Worm (Caenorhabditis elegans) whole organism, young adult: Measurements from ENCODE around the gene nlp-64.
"Not testable (repeated sequence)": the region's sequence is repeated elsewhere in the genome, so short reads cannot be mapped to it uniquely, and the experiment has no call there.

Experiments used
- F39B2.1 ChIP-seq: fragments of 200-800 bp; sonication (Bioruptor generic); IDR thresholded peaks from 2 replicates; pipeline ENCODE4 v1.3.6; 2022; ENCODE audit warnings: missing genetic modification reagents, missing genetic modification characterization, missing compliant biosample characterization
- Y53G8AR.9 ChIP-seq: fragments of 200-800 bp; sonication (Bioruptor generic); conservative IDR thresholded peaks from 2 replicates; pipeline ENCODE4 v1.3.6; 2022; ENCODE audit warnings: missing genetic modification reagents, missing genetic modification characterization, missing compliant biosample characterization
- Y79H2A.3 ChIP-seq: fragments of 200-800 bp; sonication (Bioruptor generic); conservative IDR thresholded peaks from 2 replicates; pipeline ENCODE4 v1.3.6; 2022; ENCODE audit warnings: missing genetic modification reagents, missing genetic modification characterization, missing compliant biosample characterization
- attf-3 ChIP-seq: fragments of 200-800 bp; sonication (Bioruptor generic); conservative IDR thresholded peaks from 2 replicates; pipeline ENCODE4 v1.3.6; 2022; ENCODE audit warnings: missing genetic modification reagents, missing genetic modification characterization, missing compliant biosample characterization
- bed-1 ChIP-seq: fragments of 200-800 bp; sonication (Bioruptor generic); IDR thresholded peaks from 2 replicates; pipeline ENCODE4 v1.3.6; 2022; ENCODE audit warnings: missing genetic modification reagents, missing genetic modification characterization, missing compliant biosample characterization
- cebp-1 ChIP-seq, 2 experiments: fragments of 200-800 bp in 1 of 2; sonication (Bioruptor generic) in 1 of 2; sonication (generic microtip) in 1 of 2; IDR thresholded peaks in 1 of 2; optimal IDR thresholded peaks in 1 of 2; 2 replicates each; pipeline versions ENCODE4 v1.3.6 to Lab custom; 2017 to 2022; ENCODE audit warnings: missing compliant biosample characterization in 2 of 2, missing genetic modification characterization in 2 of 2, mild to moderate bottlenecking in 1 of 2, missing genetic modification reagents in 1 of 2, moderate library complexity in 1 of 2
- ceh-100 ChIP-seq: fragments of 200-800 bp; sonication (Bioruptor generic); IDR thresholded peaks from 2 replicates; pipeline ENCODE4 v1.3.6; 2022; ENCODE audit warnings: missing genetic modification reagents, missing genetic modification characterization, missing compliant biosample characterization
- ceh-40 ChIP-seq: fragments of 200-800 bp; sonication (Bioruptor generic); IDR thresholded peaks from 2 replicates; pipeline ENCODE4 v1.3.6; 2022; ENCODE audit warnings: missing genetic modification characterization, missing compliant biosample characterization
- dox-1 ChIP-seq: fragments of 200-800 bp; sonication (Bioruptor generic); IDR thresholded peaks from 2 replicates; pipeline ENCODE4 v1.3.6; 2022; ENCODE audit warnings: missing genetic modification reagents, missing genetic modification characterization, missing compliant biosample characterization
- egrh-3 ChIP-seq: fragments of 200-800 bp; sonication (Bioruptor generic); IDR thresholded peaks from 2 replicates; pipeline ENCODE4 v1.3.6; 2022; ENCODE audit warnings: missing genetic modification reagents, missing genetic modification characterization, missing compliant biosample characterization
- ekl-4 ChIP-seq: fragments of 200-800 bp; sonication (Bioruptor generic); IDR thresholded peaks from 2 replicates; pipeline ENCODE4 v1.3.6; 2022; ENCODE audit warnings: missing genetic modification reagents, missing genetic modification characterization, missing compliant biosample characterization
- hlh-26 ChIP-seq: fragments of 200-800 bp; sonication (Bioruptor generic); conservative IDR thresholded peaks from 2 replicates; pipeline ENCODE4 v1.3.6; 2022; ENCODE audit warnings: missing genetic modification reagents, missing genetic modification characterization, missing compliant biosample characterization
- hrde-1 ChIP-seq: sonication (generic microtip); optimal IDR thresholded peaks from 2 replicates; lab custom pipeline; 2016; ENCODE audit warnings: missing genetic modification characterization, mild to moderate bottlenecking, missing compliant biosample characterization, moderate library complexity, missing genotype, missing genetic modification reagents, borderline replicate concordance
- hsf-1 ChIP-seq: fragments of 200-800 bp; sonication (Bioruptor generic); IDR thresholded peaks from 2 replicates; pipeline ENCODE4 v1.3.6; 2022; ENCODE audit warnings: missing genetic modification reagents, missing genetic modification characterization, missing compliant biosample characterization
- let-607 ChIP-seq, 2 experiments: fragments of 200-800 bp in 1 of 2; sonication (Bioruptor generic) in 1 of 2; sonication (generic microtip) in 1 of 2; optimal IDR thresholded peaks; 2 replicates each; lab custom pipeline; 2016 to 2018; ENCODE audit warnings: mild to moderate bottlenecking in 2 of 2, missing compliant biosample characterization in 2 of 2, missing genetic modification characterization in 2 of 2, moderate library complexity in 2 of 2, missing genotype in 1 of 2
- lin-54 ChIP-seq: fragments of 200-800 bp; sonication (Bioruptor generic); optimal IDR thresholded peaks from 2 replicates; lab custom pipeline; 2018; ENCODE audit warnings: mild to moderate bottlenecking, missing genetic modification characterization, missing compliant biosample characterization
- madf-3 ChIP-seq: fragments of 200-800 bp; sonication (Bioruptor generic); IDR thresholded peaks from 2 replicates; pipeline ENCODE4 v1.3.6; 2022; ENCODE audit warnings: missing genetic modification reagents, missing genetic modification characterization, missing compliant biosample characterization
- madf-6 ChIP-seq: fragments of 200-800 bp; sonication (Bioruptor generic); IDR thresholded peaks from 2 replicates; pipeline ENCODE4 v1.3.6; 2022; ENCODE audit warnings: missing genetic modification reagents, missing genetic modification characterization, missing compliant biosample characterization
- mxl-1 ChIP-seq: sonication (generic microtip); optimal IDR thresholded peaks from 2 replicates; lab custom pipeline; 2016; ENCODE audit warnings: missing genetic modification characterization, missing compliant biosample characterization
- nfyb-1 ChIP-seq: fragments of 200-800 bp; sonication (Bioruptor generic); IDR thresholded peaks from 2 replicates; pipeline ENCODE4 v1.3.6; 2022; ENCODE audit warnings: missing genetic modification reagents, missing genetic modification characterization, missing compliant biosample characterization
- nhr-80 ChIP-seq: sonication (generic microtip); optimal IDR thresholded peaks from 2 replicates; lab custom pipeline; 2016; ENCODE audit warnings: missing genetic modification characterization, missing compliant biosample characterization
- pbrm-1 ChIP-seq: fragments of 200-800 bp; sonication (Bioruptor generic); IDR thresholded peaks from 2 replicates; pipeline ENCODE4 v1.3.6; 2022; ENCODE audit warnings: missing genetic modification reagents, missing genetic modification characterization, missing compliant biosample characterization
- rcor-1 ChIP-seq: fragments of 200-800 bp; sonication (Bioruptor generic); IDR thresholded peaks from 2 replicates; pipeline ENCODE4 v1.3.6; 2022; ENCODE audit warnings: missing genetic modification reagents, missing genetic modification characterization, missing compliant biosample characterization
- repo-1 ChIP-seq: sonication (generic microtip); optimal IDR thresholded peaks from 2 replicates; lab custom pipeline; 2017; ENCODE audit warnings: mild to moderate bottlenecking, missing genetic modification characterization, missing compliant biosample characterization
- rpc-1 ChIP-seq, 2 experiments: fragments of 150-350 bp in 1 of 2; sonication (generic microtip) in 1 of 2; optimal IDR thresholded peaks; 2 replicates each; lab custom pipeline; 2014 to 2018; ENCODE audit warnings: missing biosample characterization in 1 of 2, missing genetic modification characterization in 1 of 2, missing genetic modification reagents in 1 of 2, missing genotype in 1 of 2
- snpc-1.1 ChIP-seq: sonication (generic microtip); optimal IDR thresholded peaks from 2 replicates; lab custom pipeline; 2017; ENCODE audit warnings: missing genetic modification characterization, mild to moderate bottlenecking, missing compliant biosample characterization, antibody characterized with exemption, moderate library complexity, missing genotype, missing genetic modification reagents; ENCODE audit not compliant: insufficient read depth
- tbp1 ChIP-seq: fragments of 200-800 bp; sonication (Bioruptor generic); optimal IDR thresholded peaks from 2 replicates; lab custom pipeline; 2018; ENCODE audit warnings: mild to moderate bottlenecking, missing genetic modification characterization, missing compliant biosample characterization
- unc-62 ChIP-seq: fragments of 150-350 bp; optimal IDR thresholded peaks from 2 replicates; lab custom pipeline; 2014; ENCODE audit warnings: missing biosample characterization, missing genetic modification reagents, missing genetic modification characterization
- zfh-2 ChIP-seq: fragments of 200-800 bp; sonication (Bioruptor generic); conservative IDR thresholded peaks from 2 replicates; pipeline ENCODE4 v1.3.6; 2022; ENCODE audit warnings: missing genetic modification reagents, missing genetic modification characterization, missing compliant biosample characterization
- ztf-25 ChIP-seq: fragments of 200-800 bp; sonication (Bioruptor generic); IDR thresholded peaks from 2 replicates; pipeline ENCODE4 v1.3.6; 2022; ENCODE audit warnings: missing genetic modification reagents, missing genetic modification characterization, missing compliant biosample characterization
- ztf-26 ChIP-seq: sonication (generic microtip); optimal IDR thresholded peaks from 2 replicates; lab custom pipeline; 2017; ENCODE audit warnings: missing genetic modification characterization, missing compliant biosample characterization

The nlp-64 gene

ce11 chrX:347117-347516, 36.0 kb upstream of the nlp-64 start, which contains the start of gene C04E7.3:
C04E7.3 (minus strand) TSS chrX:347217.
- 0 out of 2 replicates have a peak, but pooled peaks have one; percentile 45 for TF ChIP-seq madf-3 (GFP tag; lab: Robert Waterston, UW)

DNA sequence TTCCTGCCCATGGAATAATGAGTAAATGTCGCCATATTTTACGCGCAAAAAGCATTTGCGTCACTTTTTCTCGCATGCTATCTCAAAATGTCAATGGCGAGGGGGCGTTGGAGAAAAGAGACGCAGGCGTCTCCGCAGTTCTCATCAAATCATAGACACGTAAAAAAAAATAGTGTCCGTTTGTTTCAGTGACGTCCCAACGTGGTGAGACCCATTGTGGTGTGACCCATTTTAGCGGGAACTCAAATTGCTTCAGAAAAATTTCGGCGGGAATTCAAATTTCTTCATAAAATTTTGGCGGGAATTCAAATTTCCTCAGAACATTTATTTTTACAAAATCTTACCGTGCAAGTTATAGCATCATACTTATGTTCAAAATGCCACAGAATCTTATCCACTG, 32.7 kb upstream of the nlp-64 start:
- peak; percentile 28 for TF ChIP-seq ztf-26 (tag; lab: Kevin White, UChicago)
- TF ChIP-seq let-607 (tag; optimal IDR thresholded peaks at IDR 0.05; lab: Kevin White, UChicago): peak in 1 of 2 experiments; percentile 3
- TF ChIP-seq repo-1: no peak
- TF ChIP-seq mxl-1 (tag; lab: Kevin White, UChicago): no peak
- no peak for TF ChIP-seq hlh-26 (GFP tag; lab: Robert Waterston, UW)
- TF ChIP-seq nhr-80 (tag; lab: Kevin White, UChicago): peak; percentile 49
- peak; percentile 48 for TF ChIP-seq lin-54
- TF ChIP-seq cebp-1 (GFP tag; IDR thresholded peaks at IDR 0.05; lab: Robert Waterston, UW): no peak
- peak; percentile 20 for TF ChIP-seq cebp-1 (tag; optimal IDR thresholded peaks at IDR 0.05; lab: Kevin White, UChicago)
- peak; percentile 3 for TF ChIP-seq tbp1 (GFP tag; lab: Kevin White, UChicago)
- no peak for TF ChIP-seq zfh-2 (GFP tag; lab: Robert Waterston, UW)

- no peak for TF ChIP-seq Y53G8AR.9 (GFP tag; lab: Robert Waterston, UW)
- TF ChIP-seq, all 124 proteins: peak for 0
Measured at ce11 chrX:334452-334851, 23.3 kb upstream of the nlp-64 start.

DNA sequence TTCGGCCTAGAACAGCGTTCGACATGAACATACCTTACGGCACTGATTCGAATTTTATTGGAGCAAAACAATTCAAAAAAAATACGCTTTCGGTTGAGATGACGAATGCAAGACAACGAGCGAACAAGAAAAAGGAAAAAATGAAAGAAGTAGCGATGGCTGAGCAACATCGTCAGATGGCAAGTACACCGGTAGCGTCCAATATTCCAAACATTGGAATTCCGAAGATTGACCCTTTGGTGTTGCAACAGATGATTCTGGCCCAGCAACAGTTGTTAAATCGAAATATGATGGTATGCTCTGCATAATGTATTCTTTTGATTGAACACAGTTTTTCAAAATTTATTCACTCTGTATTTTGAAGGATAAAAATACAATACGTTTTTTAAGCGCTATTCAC, 21.5 kb upstream of the nlp-64 start:
- TF ChIP-seq hrde-1 (tag; lab: Kevin White, UChicago): no peak
- no peak for TF ChIP-seq snpc-1.1 (tag; lab: Kevin White, UChicago)
- no peak for TF ChIP-seq ekl-4 (GFP tag; lab: Robert Waterston, UW)
- no peak for TF ChIP-seq bed-1
- no peak for TF ChIP-seq rpc-1 (optimal IDR thresholded peaks at IDR 0.05; lab: Kevin White, UChicago)
- TF ChIP-seq rpc-1 (tag; optimal IDR thresholded peaks at IDR 0.05; lab: Kevin White, UChicago): no peak
- TF ChIP-seq mxl-1 (tag; lab: Kevin White, UChicago): no peak
- TF ChIP-seq unc-62 (GFP tag; lab: Kevin White, UChicago): no peak
- TF ChIP-seq attf-3 (GFP tag; lab: Robert Waterston, UW): no peak

ce11 chrX:330861-331260, 19.8 kb upstream of the nlp-64 start:
- TF ChIP-seq cebp-1 (GFP tag; IDR thresholded peaks at IDR 0.05; lab: Robert Waterston, UW): 0 out of 2 replicates have a peak, but pooled peaks have one; percentile 9
- not testable (repeated sequence) for TF ChIP-seq cebp-1 (tag; optimal IDR thresholded peaks at IDR 0.05; lab: Kevin White, UChicago)
- peak; percentile 64; the same call in 1 of the 2 replicates for TF ChIP-seq nfyb-1 (GFP tag; lab: Robert Waterston, UW)
- peak; percentile 98 for TF ChIP-seq hsf-1 (GFP tag; lab: Robert Waterston, UW)
- TF ChIP-seq rcor-1 (GFP tag; lab: Robert Waterston, UW): peak; percentile 50; the same call in 1 of the 2 replicates
- peak; percentile 93 for TF ChIP-seq dox-1 (GFP tag; lab: Robert Waterston, UW)
- peak; percentile 47 for TF ChIP-seq madf-6
- TF ChIP-seq Y79H2A.3: 0 out of 2 replicates have a peak, but pooled peaks have one; percentile 39
- 0 out of 2 replicates have a peak, but pooled peaks have one; percentile 22 for TF ChIP-seq egrh-3 (GFP tag; lab: Robert Waterston, UW)
- 0 out of 2 replicates have a peak, but pooled peaks have one; percentile 74 for TF ChIP-seq ceh-40 (GFP tag; lab: Robert Waterston, UW)
- TF ChIP-seq ztf-25 (GFP tag; lab: Robert Waterston, UW): 0 out of 2 replicates have a peak, but pooled peaks have one; percentile 52
- peak; percentile 7; the same call in 1 of the 2 replicates for TF ChIP-seq pbrm-1 (GFP tag; lab: Robert Waterston, UW)
- peak; percentile 45; the same call in 1 of the 2 replicates for TF ChIP-seq ceh-100 (GFP tag; lab: Robert Waterston, UW)
- 0 out of 2 replicates have a peak, but pooled peaks have one; percentile 54 for TF ChIP-seq ekl-4 (GFP tag; lab: Robert Waterston, UW)
- 0 out of 2 replicates have a peak, but pooled peaks have one; percentile 43 for TF ChIP-seq F39B2.1 (GFP tag; lab: Robert Waterston, UW)
